Worm (Caenorhabditis elegans) whole organism, L1 larva: ENCODE data around the gene lgc-41.

Experiments used
- C16A3.4 ChIP-seq: fragments of 150-350 bp; optimal IDR thresholded peaks from 2 replicates; lab custom pipeline; 2014; ENCODE audit warnings: missing biosample characterization, missing genetic modification characterization
- F16B12.6 ChIP-seq: fragments of 150-350 bp; optimal IDR thresholded peaks from 2 replicates; lab custom pipeline; 2014; ENCODE audit warnings: missing biosample characterization, missing genetic modification characterization
- aha-1 ChIP-seq: fragments of 150-350 bp; optimal IDR thresholded peaks from 2 replicates; lab custom pipeline; 2014; ENCODE audit warnings: missing biosample characterization, missing genetic modification characterization
- ama-1 ChIP-seq: fragments of 150-350 bp; optimal IDR thresholded peaks from 2 replicates; lab custom pipeline; 2014
- blmp-1 ChIP-seq: fragments of 150-350 bp; optimal IDR thresholded peaks from 2 replicates; lab custom pipeline; 2014; ENCODE audit warnings: missing biosample characterization, missing genetic modification characterization
- ceh-63 ChIP-seq: fragments of 200-800 bp; sonication (Bioruptor generic); optimal IDR thresholded peaks from 2 replicates; lab custom pipeline; 2018; ENCODE audit warnings: mild to moderate bottlenecking, missing genetic modification characterization, missing compliant biosample characterization
- ceh-88 ChIP-seq: fragments of 200-800 bp; sonication (Bioruptor generic); IDR thresholded peaks from 2 replicates; pipeline ENCODE4 v1.3.6; 2022; ENCODE audit warnings: missing genetic modification characterization, missing compliant biosample characterization
- ceh-90 ChIP-seq: sonication (generic microtip); optimal IDR thresholded peaks from 2 replicates; lab custom pipeline; 2016; ENCODE audit warnings: missing genetic modification characterization, missing compliant biosample characterization
- dpl-1 ChIP-seq, 3 experiments: fragments of 150-350 bp in 2 of 3; sonication (generic microtip) in 1 of 3; optimal IDR thresholded peaks; 2 replicates each; lab custom pipeline; 2014 to 2017; ENCODE audit warnings: missing biosample characterization in 3 of 3, missing genetic modification characterization in 3 of 3, missing genetic modification reagents in 3 of 3
- efl-1 ChIP-seq, 4 experiments: fragments of 150-350 bp; optimal IDR thresholded peaks in 3 of 4; peaks in 1 of 4; 1 replicate in 1 of 4; 2 replicates in 3 of 4; lab custom pipeline; 2014; ENCODE audit warnings: missing biosample characterization in 2 of 4, missing genetic modification characterization in 2 of 4, missing genetic modification reagents in 2 of 4
- egl-13 ChIP-seq: sonication (generic microtip); optimal IDR thresholded peaks from 2 replicates; lab custom pipeline; 2016; ENCODE audit warnings: missing genotype, missing genetic modification reagents, missing genetic modification characterization, missing compliant biosample characterization
- egl-27 ChIP-seq, 2 experiments: fragments of 150-350 bp in 1 of 2; sonication (generic microtip); optimal IDR thresholded peaks; 3 replicates each; lab custom pipeline; 2017 to 2018; ENCODE audit warnings: missing biosample characterization in 2 of 2, missing genetic modification characterization in 2 of 2, missing genetic modification reagents in 2 of 2
- elt-3 ChIP-seq, 6 experiments: fragments of 150-350 bp in 1 of 6; sonication (generic microtip); optimal IDR thresholded peaks; 2 replicates each; lab custom pipeline; 2017 to 2018; ENCODE audit warnings: missing biosample characterization in 6 of 6, missing genetic modification characterization in 6 of 6, inconsistent platforms in 1 of 6
- fkh-10 ChIP-seq: sonication (generic microtip); optimal IDR thresholded peaks from 2 replicates; lab custom pipeline; 2017; ENCODE audit warnings: missing biosample characterization, missing genetic modification reagents, missing genetic modification characterization
- fkh-4 ChIP-seq: sonication (generic microtip); optimal IDR thresholded peaks from 2 replicates; lab custom pipeline; 2016; ENCODE audit warnings: missing compliant biosample characterization, missing genetic modification characterization, borderline replicate concordance
- fos-1 ChIP-seq: fragments of 150-350 bp; optimal IDR thresholded peaks from 2 replicates; lab custom pipeline; 2014; ENCODE audit warnings: missing biosample characterization, missing genetic modification characterization
- grh-1 ChIP-seq: fragments of 200-800 bp; sonication (Bioruptor generic); IDR thresholded peaks from 2 replicates; pipeline ENCODE4 v1.3.6; 2022; ENCODE audit warnings: missing genetic modification reagents, missing genetic modification characterization, missing compliant biosample characterization
- hlh-4 ChIP-seq: sonication (generic microtip); optimal IDR thresholded peaks from 2 replicates; lab custom pipeline; 2016; ENCODE audit warnings: mild to moderate bottlenecking, missing genetic modification characterization, missing compliant biosample characterization
- hpl-2 ChIP-seq: fragments of 150-350 bp; optimal IDR thresholded peaks from 2 replicates; lab custom pipeline; 2014; ENCODE audit warnings: missing biosample characterization, missing genetic modification reagents, missing genetic modification characterization
- irx-1 ChIP-seq: sonication (generic microtip); optimal IDR thresholded peaks from 2 replicates; lab custom pipeline; 2016; ENCODE audit warnings: missing genetic modification characterization, missing compliant biosample characterization
- isw-1 ChIP-seq: fragments of 200-800 bp; sonication (Bioruptor generic); IDR thresholded peaks from 2 replicates; pipeline ENCODE4 v1.3.6; 2022; ENCODE audit warnings: missing genetic modification characterization, missing compliant biosample characterization
- jun-1 ChIP-seq: fragments of 150-350 bp; optimal IDR thresholded peaks from 2 replicates; lab custom pipeline; 2014; ENCODE audit warnings: missing biosample characterization, missing genetic modification reagents, missing genetic modification characterization
- lin-14 ChIP-seq: fragments of 200-800 bp; sonication (Bioruptor generic); optimal IDR thresholded peaks from 2 replicates; lab custom pipeline; 2018; ENCODE audit warnings: mild to moderate bottlenecking, missing genetic modification characterization, moderate library complexity, missing compliant biosample characterization
- lin-15B ChIP-seq: fragments of 150-350 bp; sonication (generic microtip); optimal IDR thresholded peaks from 3 replicates; lab custom pipeline; 2014; ENCODE audit warnings: missing biosample characterization, missing genetic modification characterization
- lin-35 ChIP-seq, 2 experiments: fragments of 150-350 bp; optimal IDR thresholded peaks; 2 replicates each; lab custom pipeline; 2014; ENCODE audit warnings: missing biosample characterization in 2 of 2, missing genetic modification characterization in 2 of 2, missing genetic modification reagents in 2 of 2
- lir-3 ChIP-seq: sonication (generic microtip); optimal IDR thresholded peaks from 2 replicates; lab custom pipeline; 2016; ENCODE audit warnings: mild to moderate bottlenecking, missing genetic modification characterization, moderate library complexity, missing compliant biosample characterization; ENCODE audit not compliant: poor library complexity
- nhr-11 ChIP-seq: fragments of 150-350 bp; optimal IDR thresholded peaks from 2 replicates; lab custom pipeline; 2014; ENCODE audit warnings: missing biosample characterization, missing genetic modification characterization
- nhr-20 ChIP-seq: sonication (generic microtip); optimal IDR thresholded peaks from 2 replicates; lab custom pipeline; 2016; ENCODE audit warnings: mild to moderate bottlenecking, missing genetic modification characterization, missing compliant biosample characterization
- nhr-28 ChIP-seq: fragments of 150-350 bp; optimal IDR thresholded peaks from 2 replicates; lab custom pipeline; 2014; ENCODE audit warnings: missing biosample characterization, missing genetic modification characterization
- nhr-71 ChIP-seq: sonication (generic microtip); optimal IDR thresholded peaks from 2 replicates; lab custom pipeline; 2016; ENCODE audit warnings: mild to moderate bottlenecking, missing genetic modification characterization, moderate library complexity, missing compliant biosample characterization
- nhr-76 ChIP-seq: sonication (generic microtip); optimal IDR thresholded peaks from 2 replicates; lab custom pipeline; 2017; ENCODE audit warnings: missing biosample characterization, missing genetic modification characterization
- nhr-77 ChIP-seq: fragments of 150-350 bp; optimal IDR thresholded peaks from 2 replicates; lab custom pipeline; 2014; ENCODE audit warnings: missing biosample characterization, missing genetic modification characterization
- nhr-85 ChIP-seq: sonication (generic microtip); peaks from one replicate; lab custom pipeline; 2016; ENCODE audit warnings: missing genetic modification characterization, inconsistent platforms, missing compliant biosample characterization
- nhr-90 ChIP-seq: sonication (generic microtip); optimal IDR thresholded peaks from 2 replicates; lab custom pipeline; 2016; ENCODE audit warnings: mild to moderate bottlenecking, missing genetic modification characterization, missing compliant biosample characterization; ENCODE audit not compliant: poor library complexity
- pag-3 ChIP-seq: sonication (generic microtip); optimal IDR thresholded peaks from 2 replicates; lab custom pipeline; 2017; ENCODE audit warnings: missing genetic modification characterization, mild to moderate bottlenecking, missing compliant biosample characterization, antibody characterized with exemption, borderline replicate concordance; ENCODE audit not compliant: insufficient read depth
- pax-3 ChIP-seq: fragments of 200-800 bp; sonication (Bioruptor generic); optimal IDR thresholded peaks from 2 replicates; lab custom pipeline; 2018; ENCODE audit warnings: mild to moderate bottlenecking, missing genetic modification characterization, moderate library complexity, missing compliant biosample characterization
- skn-1 ChIP-seq: fragments of 150-350 bp; optimal IDR thresholded peaks from 2 replicates; lab custom pipeline; 2014; ENCODE audit warnings: missing biosample characterization, missing genetic modification characterization
- snpc-4 ChIP-seq: fragments of 150-350 bp; optimal IDR thresholded peaks from 2 replicates; lab custom pipeline; 2014; ENCODE audit warnings: missing biosample characterization, missing genetic modification characterization
- sup-37 ChIP-seq: fragments of 200-800 bp; sonication (Bioruptor generic); optimal IDR thresholded peaks from 2 replicates; lab custom pipeline; 2018; ENCODE audit warnings: mild to moderate bottlenecking, missing genetic modification characterization, missing compliant biosample characterization
- tlp-1 ChIP-seq: fragments of 150-350 bp; optimal IDR thresholded peaks from 2 replicates; lab custom pipeline; 2014; ENCODE audit warnings: missing biosample characterization, missing genetic modification characterization
- unc-130 ChIP-seq: fragments of 150-350 bp; optimal IDR thresholded peaks from 2 replicates; lab custom pipeline; 2017; ENCODE audit warnings: missing biosample characterization, missing genetic modification characterization, inconsistent platforms
- unc-62 ChIP-seq: fragments of 150-350 bp; optimal IDR thresholded peaks from 2 replicates; lab custom pipeline; 2014; ENCODE audit warnings: missing biosample characterization, missing genetic modification reagents, missing genetic modification characterization
- unc-86 ChIP-seq: sonication (generic microtip); optimal IDR thresholded peaks from 2 replicates; lab custom pipeline; 2016; ENCODE audit warnings: missing genetic modification characterization, missing compliant biosample characterization
- vab-15 ChIP-seq: sonication (generic microtip); optimal IDR thresholded peaks from 2 replicates; lab custom pipeline; 2017; ENCODE audit warnings: missing genotype, mild to moderate bottlenecking, missing genetic modification characterization, missing compliant biosample characterization
- xbp-1 ChIP-seq: sonication (generic microtip); optimal IDR thresholded peaks from 2 replicates; lab custom pipeline; 2016; ENCODE audit warnings: missing genetic modification characterization, missing compliant biosample characterization
- zag-1 ChIP-seq: fragments of 150-350 bp; optimal IDR thresholded peaks from 2 replicates; lab custom pipeline; 2014; ENCODE audit warnings: missing biosample characterization, missing genetic modification characterization
- zip-4 ChIP-seq: fragments of 200-800 bp; sonication (Bioruptor generic); optimal IDR thresholded peaks from 2 replicates; lab custom pipeline; 2018; ENCODE audit warnings: mild to moderate bottlenecking, missing genetic modification characterization, moderate library complexity, missing compliant biosample characterization
- ztf-11 ChIP-seq, 2 experiments: sonication (generic microtip); optimal IDR thresholded peaks; 2 replicates each; lab custom pipeline; 2016 to 2017; ENCODE audit warnings: missing genetic modification characterization in 2 of 2, missing biosample characterization in 1 of 2, missing compliant biosample characterization in 1 of 2
- ztf-4 ChIP-seq: fragments of 150-350 bp; optimal IDR thresholded peaks from 2 replicates; lab custom pipeline; 2014; ENCODE audit warnings: missing biosample characterization, missing genetic modification characterization

Gene lgc-41

DNA sequence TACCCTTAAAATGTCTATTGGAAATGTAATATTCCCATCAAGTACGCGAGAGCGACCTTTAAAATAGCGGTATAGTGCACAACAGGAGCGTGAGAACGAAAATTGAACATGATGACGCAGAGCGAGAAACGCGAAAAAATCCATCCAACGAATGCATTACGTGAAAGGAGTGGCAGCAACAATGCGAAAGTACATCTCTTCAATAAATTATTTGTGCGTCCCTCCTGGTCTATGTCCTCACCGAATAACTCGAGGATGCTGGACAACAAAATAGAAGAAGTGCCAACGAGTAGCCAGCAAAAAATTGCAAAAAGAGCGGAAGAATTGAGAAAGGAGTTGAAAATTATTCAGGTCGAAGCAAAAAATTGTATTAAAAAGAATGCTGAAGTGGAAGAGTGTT is 20.2 kb upstream of the lgc-41 start:
- TF ChIP-seq blmp-1 (tag; lab: Kevin White, UChicago) (peak; percentile 35), nhr-85 (tag; lab: Kevin White, UChicago) (peak; percentile 52), efl-1 (optimal IDR thresholded peaks at IDR 0.05; lab: Kevin White, UChicago) (no peak), efl-1 (GFP tag; optimal IDR thresholded peaks at IDR 0.05 in 1 of 2; lab: Kevin White, UChicago) (no peak), lin-14 (GFP tag; lab: Kevin White, UChicago) (peak; percentile 57), fkh-10 (GFP tag; lab: Kevin White, UChicago) (peak; percentile 9), unc-86 (peak; percentile 30), unc-62 (GFP tag; lab: Kevin White, UChicago) (no peak)

DNA sequence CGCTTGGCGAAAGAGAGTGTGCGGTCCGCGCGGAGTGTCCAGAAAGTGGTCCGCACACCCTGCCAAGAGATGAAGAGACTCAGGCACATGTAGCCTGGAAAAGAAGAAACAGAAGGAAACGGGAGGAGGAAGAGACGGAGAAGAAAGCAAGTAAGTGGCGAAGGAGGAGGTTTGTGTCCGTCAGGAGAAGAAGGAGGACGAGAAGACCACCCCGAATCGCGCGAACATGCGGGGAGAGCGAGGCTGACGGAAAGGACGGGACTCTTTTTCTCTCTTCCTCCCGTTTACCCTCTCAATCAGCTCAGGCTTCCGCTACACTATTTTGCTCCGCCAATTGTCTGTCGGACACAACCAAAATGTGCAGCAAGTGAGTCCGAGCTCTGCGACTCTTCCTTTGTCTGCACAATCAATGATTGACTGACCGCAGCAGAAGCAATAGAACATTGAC is 18.5 kb upstream of the lgc-41 start:
- TF ChIP-seq nhr-77 = peak; percentile 25
- TF ChIP-seq hlh-4 (tag; lab: Kevin White, UChicago) = no peak
- TF ChIP-seq unc-62 (GFP tag; lab: Kevin White, UChicago) = no peak
- peak; percentile 45 for TF ChIP-seq jun-1 (tag; lab: Kevin White, UChicago)
- TF ChIP-seq grh-1 (GFP tag; lab: Robert Waterston, UW) = no peak
- TF ChIP-seq xbp-1 (tag; lab: Kevin White, UChicago) = peak; percentile 53
- TF ChIP-seq nhr-76 = no peak
- TF ChIP-seq lin-15B (tag; lab: Kevin White, UChicago) = no peak
- peak; percentile 32 for TF ChIP-seq nhr-20 (tag; lab: Kevin White, UChicago)
- TF ChIP-seq snpc-4 (tag; lab: Kevin White, UChicago) = no peak
- peak; percentile 16 for TF ChIP-seq fos-1 (tag; lab: Kevin White, UChicago)
- TF ChIP-seq isw-1 (GFP tag; lab: Robert Waterston, UW) = peak; percentile 64
- no peak for TF ChIP-seq nhr-85 (tag; lab: Kevin White, UChicago)
- TF ChIP-seq C16A3.4 (tag; lab: Kevin White, UChicago) = peak; percentile 51
- TF ChIP-seq pax-3 = peak; percentile 40
- no peak for TF ChIP-seq zip-4 (GFP tag; lab: Kevin White, UChicago)
- TF ChIP-seq irx-1 (tag; lab: Kevin White, UChicago) = peak; percentile 47
- no peak for TF ChIP-seq nhr-28
- no peak for TF ChIP-seq ztf-11 (tag; optimal IDR thresholded peaks at IDR 0.05; lab: Kevin White, UChicago)
- peak; percentile 89 for TF ChIP-seq lir-3 (tag; lab: Kevin White, UChicago)
- TF ChIP-seq fkh-10 (GFP tag; lab: Kevin White, UChicago) = peak; percentile 98
- TF ChIP-seq lin-35 (GFP tag; optimal IDR thresholded peaks at IDR 0.05; lab: Kevin White, UChicago) = peak in 1 of 2 experiments; percentile 60
- TF ChIP-seq zag-1 (tag; lab: Kevin White, UChicago) = no peak
- peak; percentile 85 for TF ChIP-seq unc-86
- no peak for TF ChIP-seq elt-3 (tag; optimal IDR thresholded peaks at IDR 0.05; lab: Kevin White, UChicago)
- TF ChIP-seq nhr-90 (tag; lab: Kevin White, UChicago) = no peak
- TF ChIP-seq skn-1 = peak; percentile 23
- TF ChIP-seq ceh-63 (GFP tag; lab: Kevin White, UChicago) = no peak
- TF ChIP-seq sup-37 = no peak
- TF ChIP-seq tlp-1 (tag; lab: Kevin White, UChicago) = no peak
- no peak for TF ChIP-seq ceh-90
- TF ChIP-seq fkh-4 = no peak
- TF ChIP-seq F16B12.6 (tag; lab: Kevin White, UChicago) = no peak
- peak; percentile 35 for TF ChIP-seq ztf-4 (tag; lab: Kevin White, UChicago)
- TF ChIP-seq hpl-2 (GFP tag; lab: Kevin White, UChicago) = no peak
- TF ChIP-seq vab-15 (tag; lab: Kevin White, UChicago) = no peak
- no peak for TF ChIP-seq pag-3
- TF ChIP-seq nhr-11 (tag; lab: Kevin White, UChicago) = no peak
- no peak for TF ChIP-seq ceh-88 (GFP tag; lab: Robert Waterston, UW)
- peak; percentile 47 for TF ChIP-seq unc-130 (tag; lab: Kevin White, UChicago)
- TF ChIP-seq efl-1 (optimal IDR thresholded peaks at IDR 0.05; lab: Kevin White, UChicago) = peak; percentile 28 to 52
- peak in 1 of 2 experiments; percentile 60 for TF ChIP-seq efl-1 (GFP tag; optimal IDR thresholded peaks at IDR 0.05 in 1 of 2; lab: Kevin White, UChicago)
- peak; percentile 82 for TF ChIP-seq nhr-71 (tag; lab: Kevin White, UChicago)
- no peak for TF ChIP-seq dpl-1 (GFP tag; optimal IDR thresholded peaks at IDR 0.05; lab: Kevin White, UChicago)
- TF ChIP-seq egl-27 (tag; optimal IDR thresholded peaks at IDR 0.05; lab: Kevin White, UChicago) = no peak
- no peak for TF ChIP-seq aha-1 (tag; lab: Kevin White, UChicago)
- TF ChIP-seq ama-1 (lab: Kevin White, UChicago) = no peak
- TF ChIP-seq egl-13 (tag; lab: Kevin White, UChicago) = peak; percentile 3
